Worm (Caenorhabditis elegans) whole organism, L4 larva: ENCODE results near the gene Y58A7A.1.

Experiments
- hif-1 ChIP-seq, 2 experiments: sonication (generic microtip); optimal IDR thresholded peaks; 2 replicates each; lab custom pipeline; 2016 to 2017; ENCODE audit warnings: missing compliant biosample characterization in 2 of 2, missing genetic modification characterization in 2 of 2, missing genetic modification reagents in 2 of 2, missing genotype in 2 of 2, mild to moderate bottlenecking in 1 of 2
- nhr-11 ChIP-seq: fragments of 150-350 bp; optimal IDR thresholded peaks from 2 replicates; lab custom pipeline; 2014; ENCODE audit warnings: missing biosample characterization, missing genetic modification characterization
- nhr-28 ChIP-seq: fragments of 150-350 bp; optimal IDR thresholded peaks from 2 replicates; lab custom pipeline; 2014; ENCODE audit warnings: missing biosample characterization, missing genetic modification characterization
- pqm-1 ChIP-seq: sonication (generic microtip); optimal IDR thresholded peaks from 2 replicates; lab custom pipeline; 2017; ENCODE audit warnings: missing biosample characterization, missing genetic modification characterization
- skn-1 ChIP-seq: fragments of 150-350 bp; optimal IDR thresholded peaks from 2 replicates; lab custom pipeline; 2014; ENCODE audit warnings: missing biosample characterization, missing genetic modification characterization
- snpc-4 ChIP-seq: fragments of 150-350 bp; optimal IDR thresholded peaks from 2 replicates; lab custom pipeline; 2014; ENCODE audit warnings: missing biosample characterization, missing genetic modification characterization
- spr-1 ChIP-seq: sonication (generic microtip); optimal IDR thresholded peaks from 2 replicates; lab custom pipeline; 2016; ENCODE audit warnings: mild to moderate bottlenecking, missing genetic modification characterization, missing compliant biosample characterization
- tra-1 ChIP-seq: fragments of 200-800 bp; sonication (Bioruptor generic); IDR thresholded peaks from 2 replicates; pipeline ENCODE4 v1.3.6; 2022; ENCODE audit warnings: missing genetic modification reagents, missing genetic modification characterization, missing compliant biosample characterization
- unc-62 ChIP-seq, 3 experiments: fragments of 150-350 bp in 1 of 3; sonication (generic microtip); optimal IDR thresholded peaks in 2 of 3; peaks in 1 of 3; 1 replicate in 1 of 3; 2 replicates in 2 of 3; lab custom pipeline; 2014 to 2017; ENCODE audit warnings: missing biosample characterization in 3 of 3, missing genetic modification characterization in 3 of 3, missing genetic modification reagents in 3 of 3, missing genotype in 1 of 3
- zfp-3 ChIP-seq: fragments of 200-800 bp; sonication (Bioruptor generic); conservative IDR thresholded peaks from 2 replicates; pipeline ENCODE4 v1.3.6; 2022; ENCODE audit warnings: missing genetic modification reagents, missing genetic modification characterization, missing compliant biosample characterization

- TF ChIP-seq snpc-4 (tag; lab: Kevin White, UChicago) (no peak), tra-1 (GFP tag; lab: Robert Waterston, UW) (no peak), unc-62 (GFP tag; optimal IDR thresholded peaks at IDR 0.05 in 1 of 2; lab: Kevin White, UChicago) (peak in 1 of 2 experiments; percentile 77), unc-62 (tag; optimal IDR thresholded peaks at IDR 0.05; lab: Kevin White, UChicago) (no peak), pqm-1 (tag; lab: Kevin White, UChicago) (peak; percentile 33), zfp-3 (GFP tag; lab: Robert Waterston, UW) (no peak), spr-1 (tag; lab: Kevin White, UChicago) (no peak), nhr-28 (peak; percentile 96), hif-1 (tag; optimal IDR thresholded peaks at IDR 0.05; lab: Kevin White, UChicago) (no peak), skn-1 (tag; lab: Kevin White, UChicago) (no peak), nhr-11 (tag; lab: Kevin White, UChicago) (no peak)
These were observed 51.3 kb downstream of the Y58A7A.1 start for ce11 chrV:5018067-5018466.
